Worm (Caenorhabditis elegans) whole organism, L1 larva: ENCODE data around the gene Y54F10BM.13.

Experiments
- F16B12.6 ChIP-seq: fragments of 150-350 bp; optimal IDR thresholded peaks from 2 replicates; lab custom pipeline; 2014; ENCODE audit warnings: missing biosample characterization, missing genetic modification characterization
- aly-2 ChIP-seq: fragments of 150-350 bp; optimal IDR thresholded peaks from 2 replicates; lab custom pipeline; 2014; ENCODE audit warnings: missing biosample characterization, missing genetic modification characterization
- ces-1 ChIP-seq: fragments of 150-350 bp; optimal IDR thresholded peaks from 2 replicates; lab custom pipeline; 2014; ENCODE audit warnings: missing biosample characterization, missing genetic modification reagents, missing genetic modification characterization
- elt-3 ChIP-seq, 6 experiments: fragments of 150-350 bp in 1 of 6; sonication (generic microtip); optimal IDR thresholded peaks; 2 replicates each; lab custom pipeline; 2017 to 2018; ENCODE audit warnings: missing biosample characterization in 6 of 6, missing genetic modification characterization in 6 of 6, inconsistent platforms in 1 of 6
- jun-1 ChIP-seq: fragments of 150-350 bp; optimal IDR thresholded peaks from 2 replicates; lab custom pipeline; 2014; ENCODE audit warnings: missing biosample characterization, missing genetic modification reagents, missing genetic modification characterization

DNA sequence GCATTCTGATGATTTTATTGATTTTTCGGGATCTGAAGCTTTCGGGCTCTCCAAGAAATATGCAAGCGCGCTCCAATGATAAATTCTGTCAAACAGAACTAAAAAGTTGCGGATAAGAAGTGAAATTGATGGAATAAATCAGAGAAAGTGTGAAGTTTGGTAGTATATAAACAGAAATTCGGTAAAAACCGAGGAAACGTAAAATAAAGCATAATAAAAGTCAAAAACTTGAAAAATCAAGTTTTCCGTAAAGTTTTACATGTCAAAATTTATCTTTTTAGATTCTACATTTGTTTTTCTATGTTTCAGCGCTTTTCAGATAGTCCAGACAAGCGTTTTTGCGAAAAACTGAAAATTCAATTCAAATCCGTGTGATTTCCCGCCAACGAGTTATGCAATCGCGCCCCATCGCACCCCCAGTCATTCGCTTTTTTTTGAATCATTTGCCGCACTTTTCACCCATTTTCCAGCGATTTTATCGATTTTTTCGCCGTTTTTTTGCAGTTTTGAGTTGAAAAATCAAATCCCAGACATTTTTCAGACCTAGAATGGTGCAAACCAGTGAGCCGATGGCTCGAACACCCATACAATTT, at the start of gene Y54F10BM.13, which contains the start of gene ppm-1.D:
- TF ChIP-seq F16B12.6 (tag; lab: Kevin White, UChicago), result peak; percentile 52
- TF ChIP-seq ces-1 (GFP tag; lab: Kevin White, UChicago), result no peak
- no peak for TF ChIP-seq aly-2
- TF ChIP-seq elt-3 (tag; optimal IDR thresholded peaks at IDR 0.05; lab: Kevin White, UChicago), result no peak
- no peak for TF ChIP-seq jun-1 (tag; lab: Kevin White, UChicago)
